Fruit fly (Drosophila melanogaster): ENCODE results near the gene CG10466.

CG10466 gene

dm6 chr2L:19796111-19796451 is 4.2 kb downstream of the CG10466 start, which contains the start of gene sick (continued):
- TF ChIP-seq lbe (GFP tag; optimal IDR thresholded peaks at IDR 0.05) (no peak), mam (GFP tag; optimal IDR thresholded peaks at IDR 0.05) (no peak), CG9437 (GFP tag; optimal IDR thresholded peaks at IDR 0.05) (no peak), Ada2b (GFP tag; IDR thresholded peaks at IDR 0.05) (no peak; the same call in 1 of the 2 replicates), Pdp1 (GFP tag; optimal IDR thresholded peaks at IDR 0.05) (no peak), CG8388 (GFP tag; optimal IDR thresholded peaks at IDR 0.05) (peak; percentile 14), gfzf (GFP tag; optimal IDR thresholded peaks at IDR 0.05) (no peak), inv (GFP tag; IDR thresholded peaks at IDR 0.05; ENCODE audit: partially characterized antibody) (no peak), E2f1 (GFP tag; IDR thresholded peaks at IDR 0.05) (no peak), zen (tag; optimal IDR thresholded peaks at IDR 0.05) (no peak), CG1024 (GFP tag; IDR thresholded peaks at IDR 0.05) (no peak), hkb (optimal IDR thresholded peaks at IDR 0.05) (no peak), hkb (GFP tag; IDR thresholded peaks at IDR 0.05) (no peak), CG30431 (GFP tag; optimal IDR thresholded peaks at IDR 0.05) (no peak), CG4404 (GFP tag; IDR thresholded peaks at IDR 0.05) (no peak), nau (GFP tag; optimal IDR thresholded peaks at IDR 0.05) (peak; percentile 47), klu (GFP tag; IDR thresholded peaks at IDR 0.05) (no peak), Eip74EF (GFP tag; optimal IDR thresholded peaks at IDR 0.05) (no peak), jigr1 (GFP tag; IDR thresholded peaks at IDR 0.05) (no peak), CG31224 (GFP tag; IDR thresholded peaks at IDR 0.05) (0 out of 2 replicates have a peak, but pooled peaks have one; percentile 7), tx (GFP tag; optimal IDR thresholded peaks at IDR 0.05) (no peak), ranshi (GFP tag; IDR thresholded peaks at IDR 0.05) (no peak), CG18262 (tag; optimal IDR thresholded peaks at IDR 0.05) (peak; percentile 23), CG17359 (tag; optimal IDR thresholded peaks at IDR 0.05) (no peak), CG9727 (GFP tag; optimal IDR thresholded peaks at IDR 0.05) (peak; percentile 4), lmd (GFP tag; IDR thresholded peaks at IDR 0.05) (no peak), eve (GFP tag; optimal IDR thresholded peaks at IDR 0.05) (no peak), CG3065 (GFP tag; optimal IDR thresholded peaks at IDR 0.05) (no peak), sna (GFP tag; IDR thresholded peaks at IDR 0.05; ENCODE audit: partially characterized antibody) (no peak), zfh1 (GFP tag; IDR thresholded peaks at IDR 0.05) (no peak), sisA (GFP tag; IDR thresholded peaks at IDR 0.05) (no peak), sqz (GFP tag; optimal IDR thresholded peaks at IDR 0.05) (peak; percentile 12), CG15601 (tag; optimal IDR thresholded peaks at IDR 0.05) (no peak), h (optimal IDR thresholded peaks at IDR 0.05) (no peak), CG13775 (GFP tag; optimal IDR thresholded peaks at IDR 0.05) (peak; percentile 40), CG6854 (GFP tag; optimal IDR thresholded peaks at IDR 0.05) (peak; percentile 59), CG7928 (GFP tag; optimal IDR thresholded peaks at IDR 0.05) (no peak), CG12659 (GFP tag; optimal IDR thresholded peaks at IDR 0.05) (no peak), Myb (GFP tag; optimal IDR thresholded peaks at IDR 0.05) (no peak), aop (GFP tag; IDR thresholded peaks at IDR 0.05) (no peak), crol (GFP tag; IDR thresholded peaks at IDR 0.05) (no peak), Hmx (GFP tag; optimal IDR thresholded peaks at IDR 0.05) (no peak), Doc3 (GFP tag; IDR thresholded peaks at IDR 0.05; ENCODE audit: partially characterized antibody) (no peak), cato (GFP tag; optimal IDR thresholded peaks at IDR 0.05; ENCODE audit: borderline replicate concordance) (no peak), pzg (GFP tag; optimal IDR thresholded peaks at IDR 0.05) (no peak), Aef1 (GFP tag; IDR thresholded peaks at IDR 0.05) (no peak), Chrac-16 (GFP tag; optimal IDR thresholded peaks at IDR 0.05) (no peak), ems (GFP tag; optimal IDR thresholded peaks at IDR 0.05) (no peak), tll (GFP tag; optimal IDR thresholded peaks at IDR 0.05) (no peak), HLH3B (GFP tag; IDR thresholded peaks at IDR 0.05) (no peak), CG8944 (GFP tag; optimal IDR thresholded peaks at IDR 0.05) (no peak), BEAF-32 (GFP tag; optimal IDR thresholded peaks at IDR 0.05) (no peak)
